Worm (Caenorhabditis elegans) whole organism, L3 larva: ENCODE data around the gene B0432.1.

Source experiments
- egl-27 ChIP-seq: sonication (generic microtip); optimal IDR thresholded peaks from 4 replicates; lab custom pipeline; 2017; ENCODE audit warnings: missing biosample characterization, missing genetic modification reagents, missing genetic modification characterization
- fos-1 ChIP-seq: fragments of 150-350 bp; optimal IDR thresholded peaks from 2 replicates; lab custom pipeline; 2014; ENCODE audit warnings: missing biosample characterization, missing genetic modification characterization
- mml-1 ChIP-seq: fragments of 150-350 bp; sonication (generic microtip); optimal IDR thresholded peaks from 3 replicates; lab custom pipeline; 2014; ENCODE audit warnings: missing biosample characterization, missing genetic modification characterization
- pha-4 ChIP-seq: fragments of 150-350 bp; optimal IDR thresholded peaks from 2 replicates; lab custom pipeline; 2014; ENCODE audit warnings: missing biosample characterization, missing genetic modification reagents, missing genetic modification characterization

ce11 chrII:319459-319858 lies 22.3 kb downstream of the B0432.1 start, which contains the start of gene far-7:
- TF ChIP-seq egl-27 (tag; lab: Kevin White, UChicago) (no peak), pha-4 (tag; lab: Kevin White, UChicago) (no peak), fos-1 (tag; lab: Kevin White, UChicago) (no peak), mml-1 (tag; lab: Kevin White, UChicago) (no peak)
